Worm (Caenorhabditis elegans) whole organism, L4/young adult: Measurements from ENCODE around the gene snfc-5.

ENCODE experiments used
- W03F9.2 ChIP-seq: fragments of 150-350 bp; optimal IDR thresholded peaks from 2 replicates; lab custom pipeline; 2014; ENCODE audit warnings: missing biosample characterization, missing genetic modification characterization
- him-1 ChIP-seq: sonication (generic microtip); optimal IDR thresholded peaks from 2 replicates; lab custom pipeline; 2016; ENCODE audit warnings: missing genotype, missing genetic modification reagents, missing genetic modification characterization, missing compliant biosample characterization

- TF ChIP-seq him-1: no peak
- TF ChIP-seq W03F9.2 (tag; lab: Kevin White, UChicago): no peak
Measured at ce11 chrIII:4415135-4415534, 10.5 kb downstream of the snfc-5 start, which contains the start of gene R07E5.11.
